Worm (Caenorhabditis elegans) whole organism, L1 larva: ENCODE measurements around the gene str-261.

Experiments
- C16A3.4 ChIP-seq: fragments of 150-350 bp; optimal IDR thresholded peaks from 2 replicates; lab custom pipeline; 2014; ENCODE audit warnings: missing biosample characterization, missing genetic modification characterization
- dsc-1 ChIP-seq: sonication (generic microtip); optimal IDR thresholded peaks from 2 replicates; lab custom pipeline; 2016; ENCODE audit warnings: mild to moderate bottlenecking, missing genetic modification characterization, missing compliant biosample characterization
- efl-1 ChIP-seq, 4 experiments: fragments of 150-350 bp; optimal IDR thresholded peaks in 3 of 4; peaks in 1 of 4; 1 replicate in 1 of 4; 2 replicates in 3 of 4; lab custom pipeline; 2014; ENCODE audit warnings: missing biosample characterization in 2 of 4, missing genetic modification characterization in 2 of 4, missing genetic modification reagents in 2 of 4
- efl-3 ChIP-seq: fragments of 200-800 bp; sonication (Bioruptor generic); optimal IDR thresholded peaks from 2 replicates; lab custom pipeline; 2018; ENCODE audit warnings: mild to moderate bottlenecking, missing genetic modification characterization, missing compliant biosample characterization
- egl-27 ChIP-seq, 2 experiments: fragments of 150-350 bp in 1 of 2; sonication (generic microtip); optimal IDR thresholded peaks; 3 replicates each; lab custom pipeline; 2017 to 2018; ENCODE audit warnings: missing biosample characterization in 2 of 2, missing genetic modification characterization in 2 of 2, missing genetic modification reagents in 2 of 2
- elt-3 ChIP-seq, 6 experiments: fragments of 150-350 bp in 1 of 6; sonication (generic microtip); optimal IDR thresholded peaks; 2 replicates each; lab custom pipeline; 2017 to 2018; ENCODE audit warnings: missing biosample characterization in 6 of 6, missing genetic modification characterization in 6 of 6, inconsistent platforms in 1 of 6
- fkh-10 ChIP-seq: sonication (generic microtip); optimal IDR thresholded peaks from 2 replicates; lab custom pipeline; 2017; ENCODE audit warnings: missing biosample characterization, missing genetic modification reagents, missing genetic modification characterization
- grh-1 ChIP-seq: fragments of 200-800 bp; sonication (Bioruptor generic); IDR thresholded peaks from 2 replicates; pipeline ENCODE4 v1.3.6; 2022; ENCODE audit warnings: missing genetic modification reagents, missing genetic modification characterization, missing compliant biosample characterization
- irx-1 ChIP-seq: sonication (generic microtip); optimal IDR thresholded peaks from 2 replicates; lab custom pipeline; 2016; ENCODE audit warnings: missing genetic modification characterization, missing compliant biosample characterization
- lin-13 ChIP-seq: fragments of 150-350 bp; optimal IDR thresholded peaks from 2 replicates; lab custom pipeline; 2014; ENCODE audit warnings: missing biosample characterization, missing genetic modification reagents, missing genetic modification characterization
- lin-15B ChIP-seq: fragments of 150-350 bp; sonication (generic microtip); optimal IDR thresholded peaks from 3 replicates; lab custom pipeline; 2014; ENCODE audit warnings: missing biosample characterization, missing genetic modification characterization
- nhr-19 ChIP-seq: fragments of 200-800 bp; sonication (Bioruptor generic); conservative IDR thresholded peaks from 2 replicates; pipeline ENCODE4 v1.3.6; 2022; ENCODE audit warnings: missing genetic modification characterization, missing compliant biosample characterization
- nhr-47 ChIP-seq: sonication (generic microtip); optimal IDR thresholded peaks from 2 replicates; lab custom pipeline; 2016; ENCODE audit warnings: mild to moderate bottlenecking, missing genetic modification characterization, moderate library complexity, missing compliant biosample characterization
- nhr-71 ChIP-seq: sonication (generic microtip); optimal IDR thresholded peaks from 2 replicates; lab custom pipeline; 2016; ENCODE audit warnings: mild to moderate bottlenecking, missing genetic modification characterization, moderate library complexity, missing compliant biosample characterization
- pax-3 ChIP-seq: fragments of 200-800 bp; sonication (Bioruptor generic); optimal IDR thresholded peaks from 2 replicates; lab custom pipeline; 2018; ENCODE audit warnings: mild to moderate bottlenecking, missing genetic modification characterization, moderate library complexity, missing compliant biosample characterization
- rnt-1 ChIP-seq: sonication (generic microtip); optimal IDR thresholded peaks from 2 replicates; lab custom pipeline; 2016; ENCODE audit warnings: mild to moderate bottlenecking, missing genetic modification characterization, moderate library complexity, missing compliant biosample characterization
- skn-1 ChIP-seq: fragments of 150-350 bp; optimal IDR thresholded peaks from 2 replicates; lab custom pipeline; 2014; ENCODE audit warnings: missing biosample characterization, missing genetic modification characterization
- snpc-4 ChIP-seq: fragments of 150-350 bp; optimal IDR thresholded peaks from 2 replicates; lab custom pipeline; 2014; ENCODE audit warnings: missing biosample characterization, missing genetic modification characterization
- sox-4 ChIP-seq: sonication (generic microtip); optimal IDR thresholded peaks from 2 replicates; lab custom pipeline; 2016; ENCODE audit warnings: missing genetic modification characterization, missing compliant biosample characterization
- vab-15 ChIP-seq: sonication (generic microtip); optimal IDR thresholded peaks from 2 replicates; lab custom pipeline; 2017; ENCODE audit warnings: missing genotype, mild to moderate bottlenecking, missing genetic modification characterization, missing compliant biosample characterization

str-261 gene

DNA sequence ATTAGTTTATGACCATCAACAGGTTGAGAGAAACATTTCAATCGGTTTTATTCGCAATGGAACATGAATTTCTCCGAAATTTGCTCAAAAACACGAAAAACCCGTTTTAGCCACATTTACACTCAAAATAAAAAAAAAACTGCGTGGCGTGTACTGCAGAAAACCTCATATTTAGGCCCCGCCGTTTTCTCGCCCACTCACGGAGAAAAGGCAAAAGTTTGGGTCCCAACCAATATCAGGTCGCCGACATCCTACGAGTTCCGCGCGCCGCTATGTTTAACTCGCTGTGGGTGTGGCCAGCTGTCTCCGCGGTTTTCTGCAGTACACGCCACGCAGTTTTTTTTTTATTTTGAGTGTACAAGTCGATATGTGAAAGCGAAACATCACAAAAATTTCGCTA, 49.5 kb downstream of the str-261 start:
- TF ChIP-seq skn-1 (tag; lab: Kevin White, UChicago) = no peak
- no peak for TF ChIP-seq pax-3 (tag; lab: Kevin White, UChicago)
- TF ChIP-seq dsc-1 = no peak
- no peak for TF ChIP-seq elt-3 (tag; optimal IDR thresholded peaks at IDR 0.05; lab: Kevin White, UChicago)
- no peak for TF ChIP-seq sox-4
- TF ChIP-seq grh-1 (GFP tag; lab: Robert Waterston, UW) = 0 out of 2 replicates have a peak, but pooled peaks have one; percentile 5
- TF ChIP-seq lin-15B = no peak
- TF ChIP-seq C16A3.4 (tag; lab: Kevin White, UChicago) = no peak
- no peak for TF ChIP-seq lin-13 (GFP tag; lab: Kevin White, UChicago)
- TF ChIP-seq nhr-71 = peak; percentile 34
- TF ChIP-seq nhr-19 (GFP tag; lab: Robert Waterston, UW) = peak; percentile 43
- TF ChIP-seq fkh-10 (GFP tag; lab: Kevin White, UChicago) = no peak
- TF ChIP-seq egl-27 (tag; optimal IDR thresholded peaks at IDR 0.05; lab: Kevin White, UChicago) = no peak
- TF ChIP-seq rnt-1 (tag; lab: Kevin White, UChicago) = peak; percentile 83
- TF ChIP-seq efl-3 (GFP tag; lab: Kevin White, UChicago) = no peak
- peak; percentile 94 for TF ChIP-seq snpc-4 (tag; lab: Kevin White, UChicago)
- TF ChIP-seq vab-15 (tag; lab: Kevin White, UChicago) = no peak
- TF ChIP-seq efl-1 (optimal IDR thresholded peaks at IDR 0.05; lab: Kevin White, UChicago) = peak in 1 of 2 experiments; percentile 7
- no peak for TF ChIP-seq efl-1 (GFP tag; optimal IDR thresholded peaks at IDR 0.05 in 1 of 2; lab: Kevin White, UChicago)
- peak; percentile 27 for TF ChIP-seq nhr-47
- TF ChIP-seq irx-1 (tag; lab: Kevin White, UChicago) = no peak
